Worm (Caenorhabditis elegans): ENCODE measurements around the gene nhr-219.

Gene nhr-219

DNA sequence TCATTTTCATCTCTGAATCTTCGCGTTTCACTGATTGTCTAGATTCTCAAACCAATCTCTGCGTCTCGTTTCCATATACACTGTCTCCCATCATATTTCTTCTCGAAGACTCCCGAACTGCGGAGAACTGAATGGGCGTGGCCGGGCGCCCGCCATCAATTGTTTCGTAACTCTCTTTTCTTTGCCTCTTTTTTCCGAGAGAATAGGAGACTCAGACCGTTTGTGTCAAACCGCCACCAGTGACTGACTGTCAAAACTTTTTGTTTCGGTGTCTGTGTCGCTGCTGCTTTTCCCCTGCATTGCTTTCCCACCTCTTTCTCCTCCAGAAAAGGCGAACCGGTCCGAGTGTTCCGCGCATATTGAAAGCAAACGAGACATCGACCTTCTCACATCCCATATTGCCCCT, 29.8 kb downstream of the nhr-219 start, which contains the start of gene unc-23:
unc-23 (plus strand) TSS at position 176 of the 406 bp plus-strand sequence.
- TF ChIP-seq egl-27 (tag; optimal IDR thresholded peaks at IDR 0.05) (peak; percentile 50), ZK546.5 (tag; optimal IDR thresholded peaks at IDR 0.05) (no peak), eor-1 (tag; optimal IDR thresholded peaks at IDR 0.05) (peak in 1 of 2 experiments; percentile 51), pqm-1 (tag; optimal IDR thresholded peaks at IDR 0.05) (peak; percentile 35), lin-15B (tag; optimal IDR thresholded peaks at IDR 0.05) (peak; percentile 26), ceh-82 (tag; optimal IDR thresholded peaks at IDR 0.05) (no peak), nhr-11 (tag; optimal IDR thresholded peaks at IDR 0.05) (peak; percentile 68), nhr-67 (tag; optimal IDR thresholded peaks at IDR 0.05) (no peak), lsy-12 (tag; optimal IDR thresholded peaks at IDR 0.05) (peak; percentile 83), unc-62 (GFP tag; optimal IDR thresholded peaks at IDR 0.05) (peak; percentile 70), nhr-237 (tag; optimal IDR thresholded peaks at IDR 0.05) (no peak), pha-4 (tag; optimal IDR thresholded peaks at IDR 0.05) (peak; percentile 81), nhr-12 (tag; optimal IDR thresholded peaks at IDR 0.05) (no peak), ceh-9 (tag; optimal IDR thresholded peaks at IDR 0.05) (no peak), ceh-28 (tag; optimal IDR thresholded peaks at IDR 0.05) (peak; percentile 80), sea-2 (GFP tag; optimal IDR thresholded peaks at IDR 0.05) (no peak), daf-12 (tag; optimal IDR thresholded peaks at IDR 0.05) (no peak), R02D3.7 (tag; optimal IDR thresholded peaks at IDR 0.05) (peak; percentile 48), ceh-16 (tag; optimal IDR thresholded peaks at IDR 0.05) (no peak), nhr-43 (tag; optimal IDR thresholded peaks at IDR 0.05; ENCODE audit: poor library complexity, severe bottlenecking) (peak; percentile 90), mdl-1 (tag; optimal IDR thresholded peaks at IDR 0.05) (no peak), ztf-4 (tag; optimal IDR thresholded peaks at IDR 0.05) (no peak), egl-5 (tag; optimal IDR thresholded peaks at IDR 0.05) (no peak), nfya-1 (tag; optimal IDR thresholded peaks at IDR 0.05; ENCODE audit: insufficient read depth) (peak; percentile 78), snpc-4 (tag; optimal IDR thresholded peaks at IDR 0.05) (no peak), hmg-11 (tag; optimal IDR thresholded peaks at IDR 0.05) (no peak), jun-1 (tag; optimal IDR thresholded peaks at IDR 0.05) (peak; percentile 86), fkh-10 (GFP tag; optimal IDR thresholded peaks at IDR 0.05) (no peak), ama-1 (optimal IDR thresholded peaks at IDR 0.05) (peak; percentile 56), aly-2 (tag; optimal IDR thresholded peaks at IDR 0.05) (no peak), unc-39 (tag; optimal IDR thresholded peaks at IDR 0.05) (no peak), zag-1 (tag; optimal IDR thresholded peaks at IDR 0.05) (no peak), nhr-76 (tag; optimal IDR thresholded peaks at IDR 0.05) (no peak), lin-39 (tag; optimal IDR thresholded peaks at IDR 0.05) (peak; percentile 44), nhr-28 (tag; optimal IDR thresholded peaks at IDR 0.05) (no peak), nhr-25 (tag; optimal IDR thresholded peaks at IDR 0.05) (peak; percentile 92), nhr-23 (tag; optimal IDR thresholded peaks at IDR 0.05) (peak; percentile 86), skn-1 (tag; optimal IDR thresholded peaks at IDR 0.05) (no peak), nhr-77 (tag; optimal IDR thresholded peaks at IDR 0.05) (no peak), fkh-2 (tag; optimal IDR thresholded peaks at IDR 0.05) (no peak), fos-1 (tag; optimal IDR thresholded peaks at IDR 0.05) (peak; percentile 56), elt-3 (tag; optimal IDR thresholded peaks at IDR 0.05) (peak; percentile 31 to 67 (median 56)), mml-1 (tag; optimal IDR thresholded peaks at IDR 0.05) (peak; percentile 5), tbx-2 (tag; optimal IDR thresholded peaks at IDR 0.05) (peak; percentile 43), elt-2 (tag; optimal IDR thresholded peaks at IDR 0.05) (peak; percentile 84), elt-1 (tag; optimal IDR thresholded peaks at IDR 0.05) (peak; percentile 2), ztf-11 (tag; optimal IDR thresholded peaks at IDR 0.05) (no peak)

- peak; percentile 42 for TF ChIP-seq nhr-25 (tag; optimal IDR thresholded peaks at IDR 0.05)
- TF ChIP-seq nhr-77 (tag; optimal IDR thresholded peaks at IDR 0.05): no peak
- TF ChIP-seq nhr-67 (tag; optimal IDR thresholded peaks at IDR 0.05): no peak
- TF ChIP-seq nhr-76 (tag; optimal IDR thresholded peaks at IDR 0.05): no peak
- no peak for TF ChIP-seq egl-27 (tag; optimal IDR thresholded peaks at IDR 0.05)
- no peak for TF ChIP-seq nhr-12 (tag; optimal IDR thresholded peaks at IDR 0.05)
- TF ChIP-seq jun-1 (tag; optimal IDR thresholded peaks at IDR 0.05): no peak
- TF ChIP-seq lin-39 (tag; optimal IDR thresholded peaks at IDR 0.05): no peak
- no peak for TF ChIP-seq lin-15B (tag; optimal IDR thresholded peaks at IDR 0.05)
- TF ChIP-seq aly-2 (tag; optimal IDR thresholded peaks at IDR 0.05): no peak
- TF ChIP-seq elt-1 (tag; optimal IDR thresholded peaks at IDR 0.05): no peak
- TF ChIP-seq ceh-16 (tag; optimal IDR thresholded peaks at IDR 0.05): no peak
- TF ChIP-seq nhr-23 (tag; optimal IDR thresholded peaks at IDR 0.05): peak; percentile 37
- no peak for TF ChIP-seq ama-1 (optimal IDR thresholded peaks at IDR 0.05)
- peak; percentile 42 for TF ChIP-seq elt-2 (tag; optimal IDR thresholded peaks at IDR 0.05)
- TF ChIP-seq mml-1 (tag; optimal IDR thresholded peaks at IDR 0.05): no peak
- peak in 1 of 3 experiments; percentile 17 for TF ChIP-seq elt-3 (tag; optimal IDR thresholded peaks at IDR 0.05)
- TF ChIP-seq nhr-43 (tag; optimal IDR thresholded peaks at IDR 0.05; ENCODE audit: poor library complexity, severe bottlenecking): no peak
- no peak for TF ChIP-seq daf-12 (tag; optimal IDR thresholded peaks at IDR 0.05)
- TF ChIP-seq nhr-11 (tag; optimal IDR thresholded peaks at IDR 0.05): no peak
- peak; percentile 18 for TF ChIP-seq nfya-1 (tag; optimal IDR thresholded peaks at IDR 0.05; ENCODE audit: insufficient read depth)
- no peak for TF ChIP-seq pha-4 (tag; optimal IDR thresholded peaks at IDR 0.05)
- no peak for TF ChIP-seq eor-1 (tag; optimal IDR thresholded peaks at IDR 0.05)
Measured at ce11 chrV:8935104-8935503, 30.9 kb downstream of the nhr-219 start.

All from whole organism, L3 larva.